Worm (Caenorhabditis elegans): Measurements from ENCODE around the gene C44B11.1.

C44B11.1 gene

ce11 chrIII:3142078-3142477 lies 13.0 kb upstream of the C44B11.1 start:
- TF ChIP-seq attf-5 (GFP tag; optimal IDR thresholded peaks at IDR 0.05) (no peak), ztf-28 (GFP tag; IDR thresholded peaks at IDR 0.05) (no peak), lin-54 (GFP tag; optimal IDR thresholded peaks at IDR 0.05) (no peak), dox-1 (GFP tag; IDR thresholded peaks at IDR 0.05) (no peak), F37B4.10 (GFP tag; IDR thresholded peaks at IDR 0.05) (no peak), zfh-2 (GFP tag; conservative IDR thresholded peaks at IDR 0.05) (no peak), D2030.7 (GFP tag; IDR thresholded peaks at IDR 0.05) (no peak), tbx-9 (tag; optimal IDR thresholded peaks at IDR 0.05; ENCODE audit: borderline replicate concordance) (no peak), efl-1 (GFP tag; optimal IDR thresholded peaks at IDR 0.05) (no peak), gei-17 (GFP tag; optimal IDR thresholded peaks at IDR 0.05) (no peak), hmg-20 (GFP tag; IDR thresholded peaks at IDR 0.05) (no peak), nhr-90 (tag; optimal IDR thresholded peaks at IDR 0.05) (no peak), ceh-58 (GFP tag; IDR thresholded peaks at IDR 0.05) (no peak), akir-1 (GFP tag; optimal IDR thresholded peaks at IDR 0.05) (no peak), lin-40 (tag; optimal IDR thresholded peaks at IDR 0.05) (no peak), T26A5.8 (tag; optimal IDR thresholded peaks at IDR 0.05) (no peak), ceh-91 (GFP tag; IDR thresholded peaks at IDR 0.05) (no peak), somi-1 (GFP tag; optimal IDR thresholded peaks at IDR 0.05) (no peak), mxl-1 (tag; optimal IDR thresholded peaks at IDR 0.05) (no peak)

- TF ChIP-seq ztf-26 (tag; optimal IDR thresholded peaks at IDR 0.05): no peak
- no peak for TF ChIP-seq ets-4 (GFP tag; optimal IDR thresholded peaks at IDR 0.05)
- TF ChIP-seq dpff-1 (tag; optimal IDR thresholded peaks at IDR 0.05): no peak
- no peak for TF ChIP-seq B0019.2 (GFP tag; conservative IDR thresholded peaks at IDR 0.05)
- no peak for TF ChIP-seq ceh-79 (tag; optimal IDR thresholded peaks at IDR 0.05)
- no peak for TF ChIP-seq gei-17 (GFP tag; optimal IDR thresholded peaks at IDR 0.05)
- TF ChIP-seq lag-1 (GFP tag; IDR thresholded peaks at IDR 0.05): no peak
- TF ChIP-seq aptf-2 (GFP tag; conservative IDR thresholded peaks at IDR 0.05): no peak
- no peak for TF ChIP-seq Y56A3A.18 (GFP tag; IDR thresholded peaks at IDR 0.05)
- TF ChIP-seq zim-3 (tag; optimal IDR thresholded peaks at IDR 0.05): no peak
- no peak for TF ChIP-seq ztf-28 (GFP tag; IDR thresholded peaks at IDR 0.05)
- TF ChIP-seq ceh-27 (GFP tag; optimal IDR thresholded peaks at IDR 0.05): no peak
- TF ChIP-seq mel-28 (tag; optimal IDR thresholded peaks at IDR 0.05; ENCODE audit: borderline replicate concordance): no peak
- TF ChIP-seq lsy-27 (tag; optimal IDR thresholded peaks at IDR 0.05; ENCODE audit: borderline replicate concordance, insufficient read depth): no peak
- no peak for TF ChIP-seq attf-5 (GFP tag; optimal IDR thresholded peaks at IDR 0.05)
- TF ChIP-seq T26A5.8 (tag; optimal IDR thresholded peaks at IDR 0.05): no peak
- TF ChIP-seq chd-7 (tag; optimal IDR thresholded peaks at IDR 0.05): no peak
- no peak for TF ChIP-seq ama-1 (optimal IDR thresholded peaks at IDR 0.05)
- TF ChIP-seq ama-1 (GFP tag; optimal IDR thresholded peaks at IDR 0.05): no peak
- TF ChIP-seq F55B11.4 (tag; optimal IDR thresholded peaks at IDR 0.05; ENCODE audit: borderline replicate concordance, insufficient read depth): no peak
- TF ChIP-seq nhr-80 (tag; optimal IDR thresholded peaks at IDR 0.05): no peak
Measured at ce11 chrIII:3143657-3144056, 11.4 kb upstream of the C44B11.1 start, which contains the start of gene C44B11.4. TSS of gene C44B11.4 (minus strand) at chrIII:3143757.

- TF ChIP-seq gei-17 (GFP tag; optimal IDR thresholded peaks at IDR 0.05): no peak
- TF ChIP-seq madf-3 (GFP tag; IDR thresholded peaks at IDR 0.05): no peak
- no peak for TF ChIP-seq ztf-22 (GFP tag; optimal IDR thresholded peaks at IDR 0.05)
- no peak for TF ChIP-seq dpl-1 (GFP tag; optimal IDR thresholded peaks at IDR 0.05)
- no peak for TF ChIP-seq hmg-20 (GFP tag; IDR thresholded peaks at IDR 0.05)
- TF ChIP-seq lin-40 (tag; optimal IDR thresholded peaks at IDR 0.05): no peak
- no peak for TF ChIP-seq F33H1.4 (GFP tag; IDR thresholded peaks at IDR 0.05)
- TF ChIP-seq lsy-27 (tag; optimal IDR thresholded peaks at IDR 0.05; ENCODE audit: borderline replicate concordance, insufficient read depth): no peak
- no peak for TF ChIP-seq rcor-1 (GFP tag; IDR thresholded peaks at IDR 0.05)
- no peak for TF ChIP-seq snpc-3.4 (tag; optimal IDR thresholded peaks at IDR 0.05)
- no peak for TF ChIP-seq B0336.3 (GFP tag; IDR thresholded peaks at IDR 0.05)
Measured at ce11 chrIII:3152848-3153247, 2.2 kb upstream of the C44B11.1 start, which contains the start of gene C44B11.6. TSS of gene C44B11.6 (plus strand) at chrIII:3153148.

Measured in whole organism, young adult.